Worm (Caenorhabditis elegans) whole organism, L4/young adult: Measurements from ENCODE around the gene E02A10.3.

Experiments used
- W03F9.2 ChIP-seq: fragments of 150-350 bp; optimal IDR thresholded peaks from 2 replicates; lab custom pipeline; 2014; ENCODE audit warnings: missing biosample characterization, missing genetic modification characterization
- him-1 ChIP-seq: sonication (generic microtip); optimal IDR thresholded peaks from 2 replicates; lab custom pipeline; 2016; ENCODE audit warnings: missing genotype, missing genetic modification reagents, missing genetic modification characterization, missing compliant biosample characterization

DNA sequence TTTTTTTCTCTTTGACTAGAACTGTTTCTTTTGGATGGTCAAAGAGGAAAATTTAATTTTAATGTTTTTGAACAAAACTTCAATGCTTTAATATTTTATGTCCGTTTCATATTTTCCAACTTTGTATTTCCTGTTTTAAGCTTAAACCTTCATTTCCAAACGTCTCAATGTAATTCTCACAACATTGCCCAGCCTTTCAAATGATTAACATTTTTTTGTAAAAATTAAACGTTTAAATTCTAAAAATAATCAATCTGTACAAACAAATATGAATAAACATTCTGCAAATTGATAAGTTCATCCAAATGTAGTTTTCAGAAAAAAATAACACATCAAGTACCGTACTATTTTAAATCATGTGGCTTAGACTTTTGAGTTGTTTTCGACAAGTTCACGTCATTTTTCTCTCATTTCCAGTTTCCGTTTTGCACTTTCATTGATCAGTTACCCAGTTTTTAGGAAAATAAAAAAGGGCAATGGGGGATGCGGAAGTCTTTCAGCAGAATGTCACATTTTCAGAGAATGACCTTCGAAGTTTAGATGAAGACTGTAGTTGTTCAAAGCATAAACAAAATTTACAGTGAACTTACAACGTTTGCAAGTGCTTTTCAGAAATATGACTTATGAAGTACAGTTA lies 36.6 kb upstream of the E02A10.3 start:
- TF ChIP-seq him-1 (no peak), W03F9.2 (tag; lab: Kevin White, UChicago) (no peak)
